Worm (Caenorhabditis elegans): ENCODE results near the gene Y10G11A.1.

ce11 chrIV:16381933-16382591 is 42.4 kb upstream of the Y10G11A.1 start, which contains the start of gene Y7A9D.1:
- TF ChIP-seq lsy-2 (tag; optimal IDR thresholded peaks at IDR 0.05) (peak; percentile 37 to 39), pqm-1 (tag; optimal IDR thresholded peaks at IDR 0.05) (no peak), nhr-237 (tag; optimal IDR thresholded peaks at IDR 0.05) (no peak), nhr-11 (tag; optimal IDR thresholded peaks at IDR 0.05) (no peak), ets-5 (GFP tag; IDR thresholded peaks at IDR 0.05) (no peak), jun-1 (tag; optimal IDR thresholded peaks at IDR 0.05) (no peak), unc-30 (tag; optimal IDR thresholded peaks at IDR 0.05) (no peak), snpc-4 (tag; optimal IDR thresholded peaks at IDR 0.05) (peak; percentile 20), fkh-10 (GFP tag; optimal IDR thresholded peaks at IDR 0.05) (no peak), nhr-28 (tag; optimal IDR thresholded peaks at IDR 0.05) (no peak)

Measured in whole organism, L1 larva.